Worm (Caenorhabditis elegans): ENCODE results near the gene srh-240.
A peak's percentile ranks its signal among the peaks of the same experiment; 100 is the strongest.

srh-240 gene

ce11 chrV:2863033-2863432 is 2.0 kb upstream of the srh-240 start, which contains the start of gene srh-272:
TSS of gene srh-272 (plus strand) at chrV:2863333.
- TF ChIP-seq Y105C5A.15 (GFP tag; IDR thresholded peaks at IDR 0.05) = no peak
- TF ChIP-seq T20F7.1 (GFP tag; optimal IDR thresholded peaks at IDR 0.05) = no peak
- no peak for TF ChIP-seq jun-1 (tag; optimal IDR thresholded peaks at IDR 0.05)
- TF ChIP-seq spr-1 (tag; optimal IDR thresholded peaks at IDR 0.05) = no peak
- no peak for TF ChIP-seq ctbp-1 (GFP tag; IDR thresholded peaks at IDR 0.05)
- no peak for TF ChIP-seq ceh-32 (tag; optimal IDR thresholded peaks at IDR 0.05; ENCODE audit: poor library complexity)
- no peak for TF ChIP-seq egl-43 (GFP tag; IDR thresholded peaks at IDR 0.05)
- TF ChIP-seq unc-130 (GFP tag; optimal IDR thresholded peaks at IDR 0.05) = no peak
- no peak for TF ChIP-seq ceh-44 (GFP tag; IDR thresholded peaks at IDR 0.05)
- TF ChIP-seq ceh-28 (tag; optimal IDR thresholded peaks at IDR 0.05) = no peak
- no peak for TF ChIP-seq ceh-20 (GFP tag; IDR thresholded peaks at IDR 0.05)
- TF ChIP-seq ces-1 (GFP tag; optimal IDR thresholded peaks at IDR 0.05) = no peak
- TF ChIP-seq F37D6.2 (tag; optimal IDR thresholded peaks at IDR 0.05) = no peak
- no peak for TF ChIP-seq nhr-25 (tag; optimal IDR thresholded peaks at IDR 0.05; ENCODE audit: borderline replicate concordance, insufficient read depth)
- no peak for TF ChIP-seq nhr-42 (GFP tag; IDR thresholded peaks at IDR 0.05)
- no peak for TF ChIP-seq lin-39 (tag; optimal IDR thresholded peaks at IDR 0.05)

DNA sequence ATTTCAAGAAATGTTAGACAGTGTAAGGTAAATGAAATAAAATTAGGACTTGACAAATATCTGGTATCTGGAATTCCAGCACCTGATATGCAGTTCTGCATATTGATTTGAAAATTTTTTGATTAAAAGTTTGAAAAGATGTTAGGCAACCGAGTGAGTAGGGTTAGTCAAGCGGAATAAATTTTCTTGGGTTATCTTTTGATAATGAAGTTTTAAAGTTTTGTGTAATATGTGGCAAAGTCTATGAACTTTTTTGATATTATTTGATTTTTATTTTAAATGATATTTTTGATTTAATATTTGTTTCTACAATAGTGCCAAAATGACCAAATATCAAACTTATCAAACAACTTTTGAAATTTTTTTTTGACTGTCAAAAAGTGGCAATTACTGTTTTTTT is 4.5 kb downstream of the srh-240 start, which contains the start of gene srh-241:
Gene srh-241 (minus strand): TSS at position 101 of the 400 bp plus-strand sequence.
- TF ChIP-seq lin-1 (GFP tag; IDR thresholded peaks at IDR 0.05) (no peak), ceh-28 (tag; optimal IDR thresholded peaks at IDR 0.05) (no peak), Y75B8A.6 (GFP tag; IDR thresholded peaks at IDR 0.05) (no peak), daf-8 (GFP tag; IDR thresholded peaks at IDR 0.05) (no peak), mxl-2 (GFP tag; conservative IDR thresholded peaks at IDR 0.05) (no peak), pqm-1 (tag; optimal IDR thresholded peaks at IDR 0.05) (no peak), daf-12 (tag; optimal IDR thresholded peaks at IDR 0.05) (no peak), vab-7 (GFP tag; IDR thresholded peaks at IDR 0.05) (no peak), saeg-2 (GFP tag; IDR thresholded peaks at IDR 0.05) (no peak), nhr-48 (tag; optimal IDR thresholded peaks at IDR 0.05) (no peak), lim-7 (GFP tag; IDR thresholded peaks at IDR 0.05) (no peak)

DNA sequence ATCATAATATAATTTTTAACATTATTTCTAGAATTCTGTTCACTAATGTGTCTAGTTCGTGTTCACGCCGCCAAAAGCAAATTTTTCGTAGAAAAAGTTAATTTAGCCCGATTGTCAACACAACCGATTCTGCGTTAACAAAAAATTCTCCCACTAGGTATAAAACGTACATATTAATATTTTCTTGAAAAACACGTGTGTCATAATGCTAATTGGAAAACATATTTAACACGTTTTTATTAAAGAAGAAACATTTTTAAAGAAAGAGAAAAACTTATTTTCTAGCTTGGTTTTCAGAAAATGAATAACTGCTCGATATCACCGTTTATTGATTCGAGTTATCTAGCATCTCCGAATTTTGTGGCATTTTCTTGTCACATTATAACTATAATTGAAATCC is 5.1 kb downstream of the srh-240 start, which contains the start of gene srh-243:
Gene srh-243 (plus strand): TSS at position 301 of the 400 bp plus-strand sequence.
- no peak for TF ChIP-seq dpl-1 (GFP tag; optimal IDR thresholded peaks at IDR 0.05)
- no peak for TF ChIP-seq ceh-82 (tag; optimal IDR thresholded peaks at IDR 0.05)
- no peak for TF ChIP-seq tra-1 (GFP tag; IDR thresholded peaks at IDR 0.05)
- no peak for TF ChIP-seq daf-12 (tag; optimal IDR thresholded peaks at IDR 0.05)
- TF ChIP-seq ceh-20 (GFP tag; IDR thresholded peaks at IDR 0.05) = no peak
- no peak for TF ChIP-seq ceh-32 (tag; optimal IDR thresholded peaks at IDR 0.05; ENCODE audit: poor library complexity)
- TF ChIP-seq nhr-77 (tag; optimal IDR thresholded peaks at IDR 0.05) = no peak
- no peak for TF ChIP-seq nhr-42 (GFP tag; IDR thresholded peaks at IDR 0.05)
- no peak for TF ChIP-seq ceh-44 (GFP tag; IDR thresholded peaks at IDR 0.05)
- TF ChIP-seq nhr-28 (tag; optimal IDR thresholded peaks at IDR 0.05) = no peak
- no peak for TF ChIP-seq D1046.2 (GFP tag; IDR thresholded peaks at IDR 0.05)

- no peak for TF ChIP-seq F26F4.8 (GFP tag; conservative IDR thresholded peaks at IDR 0.05)
- peak; percentile 31 for TF ChIP-seq dmd-6 (GFP tag; IDR thresholded peaks at IDR 0.05)
- peak; percentile 95 for TF ChIP-seq aha-1 (tag)
- peak; percentile 31; the same call in 1 of the 2 replicates for TF ChIP-seq T26A8.4 (GFP tag; IDR thresholded peaks at IDR 0.05)
- peak; percentile 30 for TF ChIP-seq hlh-11 (tag; optimal IDR thresholded peaks at IDR 0.05)
- TF ChIP-seq dmd-8 (GFP tag; IDR thresholded peaks at IDR 0.05) = peak; percentile 52; the same call in 1 of the 2 replicates
- peak; percentile 17 for TF ChIP-seq nhr-102 (tag; optimal IDR thresholded peaks at IDR 0.05)
- TF ChIP-seq tra-1 (GFP tag; IDR thresholded peaks at IDR 0.05) = peak; percentile 42; the same call in 1 of the 2 replicates
- no peak for TF ChIP-seq nhr-77 (tag; optimal IDR thresholded peaks at IDR 0.05)
- TF ChIP-seq arid-1 (GFP tag; conservative IDR thresholded peaks at IDR 0.05) = no peak
- peak; percentile 53 for TF ChIP-seq lin-38 (GFP tag; IDR thresholded peaks at IDR 0.05)
- 0 out of 2 replicates have a peak, but pooled peaks have one; percentile 31 for TF ChIP-seq ctbp-1 (GFP tag; IDR thresholded peaks at IDR 0.05)
Measured at ce11 chrV:2871754-2872504, 6.9 kb downstream of the srh-240 start.

Measured in whole organism, L4 larva.